Fruit fly (Drosophila melanogaster) whole organism, prepupa: Measurements from ENCODE around the gene CecA2.

ENCODE experiments used
- Blimp-1 ChIP-seq: fragments of 200-800 bp; sonication (Bioruptor generic); optimal IDR thresholded peaks from 3 replicates; lab custom pipeline; 2017; ENCODE audit warnings: missing biosample characterization, missing genetic modification characterization, mild to moderate bottlenecking, moderate library complexity, missing genetic modification reagents
- CG10669 ChIP-seq: fragments of 200-800 bp; sonication (Bioruptor generic); optimal IDR thresholded peaks from 3 replicates; lab custom pipeline; 2018; ENCODE audit warnings: missing biosample characterization, mild to moderate bottlenecking, missing genetic modification characterization, moderate library complexity
- CG11294 ChIP-seq: fragments of 200-800 bp; sonication (Bioruptor generic); IDR thresholded peaks from 2 replicates; pipeline ENCODE4 v1.3.6; 2022; ENCODE audit warnings: missing biosample characterization, missing genetic modification characterization
- CG11762 ChIP-seq: fragments of 200-800 bp; sonication (Bioruptor generic); optimal IDR thresholded peaks from 3 replicates; lab custom pipeline; 2016; ENCODE audit warnings: missing biosample characterization, missing genetic modification characterization; ENCODE audit not compliant: insufficient read depth
- CG15336 ChIP-seq: fragments of 200-800 bp; sonication (Bioruptor generic); IDR thresholded peaks from 2 replicates; pipeline ENCODE4 v1.3.6; 2022; ENCODE audit warnings: missing biosample characterization, missing genetic modification characterization
- CG1621 ChIP-seq: fragments of 200-800 bp; sonication (Bioruptor generic); optimal IDR thresholded peaks from 3 replicates; lab custom pipeline; 2018; ENCODE audit warnings: missing biosample characterization, mild to moderate bottlenecking, missing genetic modification characterization
- CG16779 ChIP-seq: fragments of 200-800 bp; sonication (Bioruptor generic); optimal IDR thresholded peaks from 3 replicates; lab custom pipeline; 2017; ENCODE audit warnings: missing biosample characterization, mild to moderate bottlenecking, missing genetic modification characterization
- CG3032 ChIP-seq: fragments of 200-800 bp; optimal IDR thresholded peaks from 2 replicates; lab custom pipeline; 2019; ENCODE audit warnings: missing biosample characterization, mild to moderate bottlenecking, missing genetic modification characterization, moderate library complexity
- CG31627 ChIP-seq: fragments of 200-800 bp; sonication (Bioruptor generic); optimal IDR thresholded peaks from 3 replicates; lab custom pipeline; 2016; ENCODE audit warnings: missing biosample characterization, missing genetic modification characterization
- CG32006 ChIP-seq: fragments of 200-800 bp; sonication (Bioruptor generic); optimal IDR thresholded peaks from 3 replicates; lab custom pipeline; 2017; ENCODE audit warnings: missing biosample characterization, mild to moderate bottlenecking, missing genetic modification characterization
- CG3919 ChIP-seq: fragments of 200-800 bp; sonication (Bioruptor generic); optimal IDR thresholded peaks from 3 replicates; lab custom pipeline; 2016; ENCODE audit warnings: missing biosample characterization, missing genetic modification characterization
- CG4318 ChIP-seq: fragments of 200-800 bp; sonication (Bioruptor generic); optimal IDR thresholded peaks from 3 replicates; lab custom pipeline; 2017; ENCODE audit warnings: missing biosample characterization, mild to moderate bottlenecking, missing genetic modification characterization
- CG6163 ChIP-seq: fragments of 200-800 bp; sonication (Bioruptor generic); IDR thresholded peaks from 3 replicates; pipeline ENCODE4 v1.3.6; 2022; ENCODE audit warnings: missing biosample characterization, missing genetic modification characterization
- CG6276 ChIP-seq: fragments of 200-800 bp; sonication (Bioruptor generic); optimal IDR thresholded peaks from 2 replicates; lab custom pipeline; 2017; ENCODE audit warnings: missing biosample characterization, mild to moderate bottlenecking, missing genetic modification characterization
- CG6808 ChIP-seq: fragments of 200-800 bp; sonication (Bioruptor generic); optimal IDR thresholded peaks from 3 replicates; lab custom pipeline; 2017; ENCODE audit warnings: missing biosample characterization, missing genetic modification characterization, mild to moderate bottlenecking, moderate library complexity, missing genetic modification reagents
- CG6854 ChIP-seq: fragments of 200-800 bp; sonication (Bioruptor generic); optimal IDR thresholded peaks from 2 replicates; lab custom pipeline; 2017; ENCODE audit warnings: missing biosample characterization, mild to moderate bottlenecking, missing genetic modification characterization
- CG7368 ChIP-seq: fragments of 200-800 bp; sonication (Bioruptor generic); optimal IDR thresholded peaks from 3 replicates; lab custom pipeline; 2016; ENCODE audit warnings: missing biosample characterization, missing genetic modification characterization
- CG8119 ChIP-seq: fragments of 200-800 bp; sonication (Bioruptor generic); IDR thresholded peaks from 3 replicates; pipeline ENCODE4 v1.3.6; 2022; ENCODE audit warnings: missing biosample characterization, missing genetic modification characterization
- CG8632 ChIP-seq: fragments of 200-800 bp; sonication (Bioruptor generic); optimal IDR thresholded peaks from 3 replicates; lab custom pipeline; 2016; ENCODE audit warnings: missing biosample characterization, missing genetic modification characterization
- CG9139 ChIP-seq: fragments of 200-800 bp; sonication (Bioruptor generic); optimal IDR thresholded peaks from 3 replicates; lab custom pipeline; 2017; ENCODE audit warnings: missing biosample characterization, mild to moderate bottlenecking, missing genetic modification characterization
- Eip75B ChIP-seq: fragments of 200-800 bp; sonication (Bioruptor generic); optimal IDR thresholded peaks from 3 replicates; lab custom pipeline; 2016; ENCODE audit warnings: missing biosample characterization, missing genetic modification characterization
- Eip93F ChIP-seq: fragments of 200-800 bp; sonication (Bioruptor generic); optimal IDR thresholded peaks from 2 replicates; lab custom pipeline; 2016; ENCODE audit warnings: missing biosample characterization, mild to moderate bottlenecking, missing genetic modification characterization
- Ets96B ChIP-seq: fragments of 200-800 bp; optimal IDR thresholded peaks from 2 replicates; lab custom pipeline; 2019; ENCODE audit warnings: missing biosample characterization, mild to moderate bottlenecking, missing genetic modification characterization, moderate library complexity
- Gug ChIP-seq: fragments of 200-800 bp; sonication (Bioruptor generic); IDR thresholded peaks from 2 replicates; pipeline ENCODE4 v1.3.6; 2022; ENCODE audit warnings: missing biosample characterization, missing genetic modification characterization
- Hr38 ChIP-seq: sonication (Bioruptor generic); optimal IDR thresholded peaks from 2 replicates; lab custom pipeline; 2016; ENCODE audit warnings: missing biosample characterization, missing genetic modification characterization
- Hr39 ChIP-seq: fragments of 200-800 bp; sonication (Bioruptor generic); optimal IDR thresholded peaks from 2 replicates; lab custom pipeline; 2016; ENCODE audit warnings: missing biosample characterization, missing genetic modification characterization
- Hr4 ChIP-seq: fragments of 200-800 bp; sonication (Bioruptor generic); optimal IDR thresholded peaks from 3 replicates; lab custom pipeline; 2016; ENCODE audit warnings: missing biosample characterization, missing genetic modification characterization
- Met ChIP-seq: fragments of 200-800 bp; sonication (Bioruptor generic); optimal IDR thresholded peaks from 3 replicates; lab custom pipeline; 2016; ENCODE audit warnings: missing biosample characterization, missing genetic modification characterization
- Smox ChIP-seq: fragments of 200-800 bp; sonication (Bioruptor generic); optimal IDR thresholded peaks from 3 replicates; lab custom pipeline; 2016; ENCODE audit warnings: missing biosample characterization, missing genetic modification characterization
- Sox14 ChIP-seq: fragments of 200-800 bp; sonication (Bioruptor generic); optimal IDR thresholded peaks from 3 replicates; lab custom pipeline; 2016; ENCODE audit warnings: missing biosample characterization, missing genetic modification characterization
- Sox15 ChIP-seq: fragments of 200-800 bp; sonication (Bioruptor generic); optimal IDR thresholded peaks from 3 replicates; lab custom pipeline; 2016; ENCODE audit warnings: missing biosample characterization, missing genetic modification characterization
- achi ChIP-seq: fragments of 200-800 bp; sonication (Bioruptor generic); optimal IDR thresholded peaks from 3 replicates; lab custom pipeline; 2016; ENCODE audit warnings: missing biosample characterization, missing genetic modification characterization
- acj6 ChIP-seq: fragments of 200-800 bp; sonication (Bioruptor generic); optimal IDR thresholded peaks from 3 replicates; lab custom pipeline; 2016; ENCODE audit warnings: missing biosample characterization, missing genetic modification characterization
- cyc ChIP-seq: fragments of 200-800 bp; sonication (Bioruptor generic); optimal IDR thresholded peaks from 3 replicates; lab custom pipeline; 2016; ENCODE audit warnings: missing biosample characterization, missing genetic modification characterization
- dac ChIP-seq: fragments of 200-800 bp; sonication (Bioruptor generic); optimal IDR thresholded peaks from 2 replicates; lab custom pipeline; 2017; ENCODE audit warnings: missing biosample characterization, mild to moderate bottlenecking, missing genetic modification characterization
- dsx ChIP-seq: fragments of 200-800 bp; optimal IDR thresholded peaks from 3 replicates; lab custom pipeline; 2019; ENCODE audit warnings: missing biosample characterization, mild to moderate bottlenecking, missing genetic modification characterization, moderate library complexity; ENCODE audit not compliant: poor library complexity, severe bottlenecking
- eg ChIP-seq: fragments of 200-800 bp; sonication (Bioruptor generic); IDR thresholded peaks from 3 replicates; pipeline ENCODE4 v1.3.6; 2022; ENCODE audit warnings: missing biosample characterization, missing genetic modification characterization
- esn ChIP-seq: fragments of 200-800 bp; sonication (Bioruptor generic); optimal IDR thresholded peaks from 2 replicates; lab custom pipeline; 2016; ENCODE audit warnings: missing biosample characterization, mild to moderate bottlenecking, missing genetic modification characterization, moderate library complexity
- fd85E ChIP-seq: fragments of 200-800 bp; sonication (Bioruptor generic); optimal IDR thresholded peaks from 3 replicates; lab custom pipeline; 2016; ENCODE audit warnings: missing biosample characterization, missing genetic modification characterization
- fkh ChIP-seq: fragments of 200-800 bp; sonication (Bioruptor generic); optimal IDR thresholded peaks from 3 replicates; lab custom pipeline; 2017; ENCODE audit warnings: missing biosample characterization, mild to moderate bottlenecking, missing genetic modification characterization, moderate library complexity
- net ChIP-seq: fragments of 200-800 bp; sonication (Bioruptor generic); optimal IDR thresholded peaks from 3 replicates; lab custom pipeline; 2016; ENCODE audit warnings: missing biosample characterization, missing genetic modification characterization
- pdm3 ChIP-seq: fragments of 200-800 bp; sonication (Bioruptor generic); optimal IDR thresholded peaks from 3 replicates; lab custom pipeline; 2016; ENCODE audit warnings: missing biosample characterization, missing genetic modification characterization
- salr ChIP-seq, 2 experiments: fragments of 200-800 bp; sonication (Bioruptor generic); optimal IDR thresholded peaks; 3 replicates each; lab custom pipeline; 2016 to 2018; ENCODE audit warnings: missing biosample characterization in 2 of 2, missing genetic modification characterization in 2 of 2, mild to moderate bottlenecking in 1 of 2
- ss ChIP-seq, 2 experiments: fragments of 200-800 bp; sonication (Bioruptor generic); optimal IDR thresholded peaks; 2 replicates in 1 of 2; 3 replicates in 1 of 2; lab custom pipeline; 2017 to 2018; ENCODE audit warnings: mild to moderate bottlenecking in 2 of 2, missing biosample characterization in 2 of 2, missing genetic modification characterization in 2 of 2, moderate library complexity in 1 of 2
- svp ChIP-seq: fragments of 200-800 bp; sonication (Bioruptor generic); peaks from one replicate; lab custom pipeline; 2016; ENCODE audit warnings: missing biosample characterization, missing genetic modification characterization
- topi ChIP-seq: fragments of 200-800 bp; sonication (Bioruptor generic); optimal IDR thresholded peaks from 3 replicates; lab custom pipeline; 2016; ENCODE audit warnings: missing biosample characterization, missing genetic modification characterization

CecA2 gene

DNA sequence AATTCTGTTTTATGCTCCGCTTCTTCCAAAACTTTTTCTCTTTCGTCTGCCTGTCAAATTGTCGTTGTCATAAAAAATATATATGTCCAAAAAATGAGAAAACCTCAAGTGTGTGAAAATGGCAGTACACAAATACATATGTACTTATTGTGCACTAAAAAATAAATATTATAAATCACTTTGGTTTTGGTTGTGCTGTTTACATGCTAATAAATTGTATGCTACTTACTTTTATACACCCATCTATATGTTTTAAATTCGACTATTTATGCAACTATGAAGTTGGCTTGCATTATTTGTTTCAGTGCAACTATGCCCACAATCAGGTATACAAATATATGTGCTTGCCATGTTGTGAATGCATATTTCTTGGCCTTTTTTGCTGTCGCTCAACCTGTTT is 45.6 kb downstream of the CecA2 start (continued):
- TF ChIP-seq dac (GFP tag; lab: Kevin White, UChicago) (no peak), achi (peak; percentile 68), Met (peak; percentile 97), CG11294 (no peak), Eip93F (GFP tag; lab: Kevin White, UChicago) (peak; percentile 93), Sox14 (GFP tag; lab: Kevin White, UChicago) (peak; percentile 78), Hr4 (GFP tag; lab: Kevin White, UChicago) (peak; percentile 80), Smox (GFP tag; lab: Kevin White, UChicago) (peak; percentile 88), pdm3 (peak; percentile 78), CG6276 (GFP tag; lab: Kevin White, UChicago) (no peak), CG8632 (peak; percentile 89), Ets96B (peak; percentile 90), fkh (GFP tag; lab: Kevin White, UChicago) (no peak), eg (GFP tag; lab: Robert Waterston, UW) (no peak), topi (peak; percentile 94), CG8119 (GFP tag; lab: Robert Waterston, UW) (peak; percentile 63; the same call in 2 of the 3 replicates), CG15336 (peak; percentile 73), CG16779 (tag; lab: Kevin White, UChicago) (peak; percentile 70)

dm6 chr3R:30258298-30258990 is 46.5 kb downstream of the CecA2 start:
- TF ChIP-seq CG6163 (GFP tag; lab: Robert Waterston, UW), result peak; percentile 84
- TF ChIP-seq CG11762 (GFP tag; lab: Kevin White, UChicago), result peak; percentile 59
- peak; percentile 84 for TF ChIP-seq acj6 (GFP tag; lab: Kevin White, UChicago)
- TF ChIP-seq svp, result peak; percentile 91
- peak; percentile 97 for TF ChIP-seq Blimp-1 (GFP tag; lab: Kevin White, UChicago)
- peak; percentile 75 for TF ChIP-seq Hr39 (GFP tag; lab: Kevin White, UChicago)
- TF ChIP-seq dac (GFP tag; lab: Kevin White, UChicago), result no peak
- TF ChIP-seq esn (GFP tag; lab: Kevin White, UChicago), result peak; percentile 91
- peak; percentile 96 for TF ChIP-seq Ets96B
- TF ChIP-seq Sox15 (GFP tag; lab: Kevin White, UChicago), result peak; percentile 66
- TF ChIP-seq CG9139 (GFP tag; lab: Kevin White, UChicago), result peak; percentile 69
- TF ChIP-seq salr (GFP tag; optimal IDR thresholded peaks at IDR 0.05; lab: Kevin White, UChicago), result peak; percentile 47 to 74
- peak; percentile 36; the same call in 1 of the 2 replicates for TF ChIP-seq Gug (GFP tag; lab: Robert Waterston, UW)
- TF ChIP-seq CG6854 (GFP tag; lab: Kevin White, UChicago), result peak; percentile 1
- TF ChIP-seq CG3032 (tag; lab: Kevin White, UChicago), result peak; percentile 94
- peak; percentile 79 for TF ChIP-seq CG8119 (GFP tag; lab: Robert Waterston, UW)
- TF ChIP-seq CG11294, result no peak
- peak; percentile 80 for TF ChIP-seq CG10669 (GFP tag; lab: Kevin White, UChicago)
- TF ChIP-seq fd85E, result peak; percentile 61
- TF ChIP-seq fkh (GFP tag; lab: Kevin White, UChicago), result no peak
- TF ChIP-seq CG3919 (GFP tag; lab: Kevin White, UChicago), result peak; percentile 78
- no peak for TF ChIP-seq CG6276 (GFP tag; lab: Kevin White, UChicago)
- no peak for TF ChIP-seq Hr38
- TF ChIP-seq topi, result peak; percentile 81
- TF ChIP-seq CG31627 (GFP tag; lab: Kevin White, UChicago), result peak; percentile 83
- peak; percentile 80 for TF ChIP-seq cyc
- TF ChIP-seq CG4318 (GFP tag; lab: Kevin White, UChicago), result peak; percentile 55
- TF ChIP-seq Sox14 (GFP tag; lab: Kevin White, UChicago), result peak; percentile 81
- peak; percentile 85 for TF ChIP-seq pdm3
- TF ChIP-seq dsx (GFP tag; lab: Kevin White, UChicago), result peak; percentile 73
- peak; percentile 80 for TF ChIP-seq achi
- peak; percentile 52 for TF ChIP-seq net (GFP tag; lab: Kevin White, UChicago)
- TF ChIP-seq eg (GFP tag; lab: Robert Waterston, UW), result peak; percentile 44; the same call in 1 of the 3 replicates
- TF ChIP-seq CG15336, result peak; percentile 69
- peak; percentile 76 for TF ChIP-seq Smox (GFP tag; lab: Kevin White, UChicago)
- peak; percentile 95 for TF ChIP-seq Eip75B (GFP tag; lab: Kevin White, UChicago)
- peak; percentile 94 for TF ChIP-seq Met
- TF ChIP-seq CG6808 (GFP tag; lab: Kevin White, UChicago), result peak; percentile 79
- peak; percentile 73 for TF ChIP-seq CG1621 (tag; lab: Kevin White, UChicago)
- peak; percentile 65 for TF ChIP-seq CG32006 (GFP tag; lab: Kevin White, UChicago)
- TF ChIP-seq CG7368 (GFP tag; lab: Kevin White, UChicago), result peak; percentile 86
- TF ChIP-seq ss (GFP tag; optimal IDR thresholded peaks at IDR 0.05; lab: Kevin White, UChicago), result peak; percentile 77 to 89
- TF ChIP-seq Eip93F (GFP tag; lab: Kevin White, UChicago), result peak; percentile 20
